Worm (Caenorhabditis elegans): ENCODE measurements around the gene nhr-22.

Gene nhr-22

DNA sequence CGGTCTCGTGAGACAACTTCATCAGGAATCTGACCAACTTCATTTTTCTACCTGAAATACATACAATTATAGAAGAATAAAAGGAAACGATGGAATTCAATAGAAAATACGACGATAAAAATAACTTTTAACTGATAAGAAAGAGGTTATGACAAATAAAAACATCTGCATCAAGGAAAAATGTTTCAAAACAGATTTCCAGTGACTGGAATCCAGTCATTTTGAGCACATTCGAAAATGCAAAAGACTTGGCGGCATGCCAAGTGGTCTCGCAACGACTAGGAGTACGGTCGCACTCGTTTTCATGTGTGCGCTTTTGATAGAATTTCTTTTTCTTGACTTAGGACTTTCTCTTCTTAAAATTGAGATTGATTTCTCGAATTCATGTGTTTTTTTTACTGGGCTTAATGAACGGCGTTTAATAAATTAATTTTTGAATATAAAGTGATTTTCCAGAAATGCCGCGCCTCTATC, 40.2 kb upstream of the nhr-22 start, which contains the start of the genes snr-3 and rsp-5 (continued):
- TF ChIP-seq fkh-10 (GFP tag; optimal IDR thresholded peaks at IDR 0.05): peak; percentile 19
- no peak for TF ChIP-seq ceh-88 (GFP tag; IDR thresholded peaks at IDR 0.05)
- no peak for TF ChIP-seq fos-1 (tag; optimal IDR thresholded peaks at IDR 0.05)
- TF ChIP-seq ceh-82 (tag; optimal IDR thresholded peaks at IDR 0.05): peak; percentile 38 to 68 (median 63)
- no peak for TF ChIP-seq C34B4.2 (tag; optimal IDR thresholded peaks at IDR 0.05)
- TF ChIP-seq nhr-84 (tag; optimal IDR thresholded peaks at IDR 0.05): no peak
- no peak for TF ChIP-seq pqm-1 (tag; optimal IDR thresholded peaks at IDR 0.05)
- no peak for TF ChIP-seq lin-39 (tag; optimal IDR thresholded peaks at IDR 0.05)
- peak; percentile 51 for TF ChIP-seq isw-1 (GFP tag; IDR thresholded peaks at IDR 0.05)
- TF ChIP-seq sup-37 (GFP tag; optimal IDR thresholded peaks at IDR 0.05): no peak
- TF ChIP-seq ceh-8 (GFP tag; optimal IDR thresholded peaks at IDR 0.05): no peak
- no peak for TF ChIP-seq nhr-11 (tag; optimal IDR thresholded peaks at IDR 0.05)
- peak; percentile 15 for TF ChIP-seq unc-86 (tag; optimal IDR thresholded peaks at IDR 0.05)

- no peak for TF ChIP-seq sptf-1 (tag; optimal IDR thresholded peaks at IDR 0.05)
- TF ChIP-seq lsy-2 (tag; optimal IDR thresholded peaks at IDR 0.05): peak; percentile 36 to 40
- TF ChIP-seq tbx-2 (tag; optimal IDR thresholded peaks at IDR 0.05): no peak
- no peak for TF ChIP-seq zip-4 (GFP tag; optimal IDR thresholded peaks at IDR 0.05)
- peak; percentile 2 for TF ChIP-seq elt-2 (tag; optimal IDR thresholded peaks at IDR 0.05)
- peak; percentile 37 for TF ChIP-seq vab-15 (tag; optimal IDR thresholded peaks at IDR 0.05)
- no peak for TF ChIP-seq unc-62 (GFP tag; optimal IDR thresholded peaks at IDR 0.05)
- TF ChIP-seq nhr-76 (tag; optimal IDR thresholded peaks at IDR 0.05): no peak
- TF ChIP-seq nhr-19 (GFP tag; conservative IDR thresholded peaks at IDR 0.05): peak; percentile 78
- peak; percentile 41 for TF ChIP-seq nhr-20 (tag; optimal IDR thresholded peaks at IDR 0.05)
- TF ChIP-seq unc-86 (tag; optimal IDR thresholded peaks at IDR 0.05): no peak
- no peak for TF ChIP-seq snpc-4 (tag; optimal IDR thresholded peaks at IDR 0.05)
- no peak for TF ChIP-seq nhr-237 (tag; optimal IDR thresholded peaks at IDR 0.05)
- TF ChIP-seq lin-35 (GFP tag; optimal IDR thresholded peaks at IDR 0.05): peak in 1 of 2 experiments; percentile 2
- peak; percentile 59 for TF ChIP-seq lin-39 (tag; optimal IDR thresholded peaks at IDR 0.05)
- TF ChIP-seq ztf-4 (tag; optimal IDR thresholded peaks at IDR 0.05): no peak
- no peak for TF ChIP-seq zag-1 (tag; optimal IDR thresholded peaks at IDR 0.05)
- no peak for TF ChIP-seq ceh-8 (GFP tag; optimal IDR thresholded peaks at IDR 0.05)
- no peak for TF ChIP-seq unc-30 (tag; optimal IDR thresholded peaks at IDR 0.05)
- TF ChIP-seq pqm-1 (tag; optimal IDR thresholded peaks at IDR 0.05): no peak
- peak; percentile 25 for TF ChIP-seq unc-130 (tag; optimal IDR thresholded peaks at IDR 0.05)
- peak; percentile 72 for TF ChIP-seq nhr-71 (tag; optimal IDR thresholded peaks at IDR 0.05)
- TF ChIP-seq ceh-88 (GFP tag; IDR thresholded peaks at IDR 0.05): no peak
- TF ChIP-seq Y116A8C.19 (tag; optimal IDR thresholded peaks at IDR 0.05; ENCODE audit: borderline replicate concordance): no peak
- TF ChIP-seq ces-1 (GFP tag; optimal IDR thresholded peaks at IDR 0.05): no peak
- TF ChIP-seq ama-1 (optimal IDR thresholded peaks at IDR 0.05): no peak
- peak; percentile 34 for TF ChIP-seq snu-23 (GFP tag; optimal IDR thresholded peaks at IDR 0.05)
- TF ChIP-seq pax-3 (tag; optimal IDR thresholded peaks at IDR 0.05): no peak
- TF ChIP-seq dsc-1 (tag; optimal IDR thresholded peaks at IDR 0.05): no peak
- TF ChIP-seq fkh-10 (GFP tag; optimal IDR thresholded peaks at IDR 0.05): no peak
- TF ChIP-seq irx-1 (tag; optimal IDR thresholded peaks at IDR 0.05): no peak
- TF ChIP-seq egl-13 (tag; optimal IDR thresholded peaks at IDR 0.05): no peak
- peak; percentile 48 for TF ChIP-seq lin-14 (GFP tag; optimal IDR thresholded peaks at IDR 0.05)
- TF ChIP-seq rnt-1 (tag; optimal IDR thresholded peaks at IDR 0.05): peak; percentile 73
- no peak for TF ChIP-seq blmp-1 (tag; optimal IDR thresholded peaks at IDR 0.05)
- TF ChIP-seq ceh-82 (tag; optimal IDR thresholded peaks at IDR 0.05): no peak
- TF ChIP-seq lir-3 (tag; optimal IDR thresholded peaks at IDR 0.05; ENCODE audit: poor library complexity): no peak
- TF ChIP-seq hlh-17 (GFP tag; optimal IDR thresholded peaks at IDR 0.05; ENCODE audit: borderline replicate concordance): no peak
- no peak for TF ChIP-seq jun-1 (tag; optimal IDR thresholded peaks at IDR 0.05)
- no peak for TF ChIP-seq egl-27 (tag; optimal IDR thresholded peaks at IDR 0.05)
- TF ChIP-seq fkh-4 (tag; optimal IDR thresholded peaks at IDR 0.05; ENCODE audit: borderline replicate concordance): no peak
Measured at ce11 chrII:6486344-6486743, 36.8 kb upstream of the nhr-22 start.

Data from whole organism, L1 larva.